Fruit fly (Drosophila melanogaster) whole organism, wandering third instar larva: ENCODE results near the gene FIG4.

Experiments used
- Abd-B ChIP-seq: fragments of >200 bp; optimal IDR thresholded peaks from 2 replicates; lab custom pipeline; 2017; ENCODE audit warnings: missing biosample characterization, missing genetic modification characterization
- CG32264 ChIP-seq: fragments of 200-800 bp; sonication (Bioruptor generic); optimal IDR thresholded peaks from 2 replicates; lab custom pipeline; 2016; ENCODE audit warnings: missing biosample characterization, missing genetic modification characterization
- CG9705 ChIP-seq: fragments of 200-800 bp; sonication (Bioruptor generic); optimal IDR thresholded peaks from 2 replicates; lab custom pipeline; 2018; ENCODE audit warnings: missing biosample characterization, mild to moderate bottlenecking, missing genetic modification characterization
- CrebA ChIP-seq: fragments of 200-800 bp; sonication (Bioruptor generic); optimal IDR thresholded peaks from 2 replicates; lab custom pipeline; 2016; ENCODE audit warnings: missing biosample characterization, mild to moderate bottlenecking, missing genetic modification characterization, borderline replicate concordance
- Dfd ChIP-seq: fragments of >200 bp; optimal IDR thresholded peaks from 2 replicates; lab custom pipeline; 2017; ENCODE audit warnings: missing biosample characterization, missing genetic modification characterization
- Dif ChIP-seq: fragments of 200-275, 200-300 bp; sonication (Bioruptor generic); optimal IDR thresholded peaks from 2 replicates; lab custom pipeline; 2018; ENCODE audit warnings: missing biosample characterization, missing genetic modification characterization; ENCODE audit not compliant: partially characterized antibody
- GATAd ChIP-seq: sonication (Bioruptor generic); optimal IDR thresholded peaks from 2 replicates; lab custom pipeline; 2016; ENCODE audit warnings: missing biosample characterization, missing genetic modification characterization
- HLH106 ChIP-seq: fragments of 200-800 bp; optimal IDR thresholded peaks from 3 replicates; lab custom pipeline; 2019; ENCODE audit warnings: missing biosample characterization, mild to moderate bottlenecking, missing genetic modification characterization, moderate library complexity
- Hnf4 ChIP-seq: fragments of 200-800 bp; sonication (Bioruptor generic); optimal IDR thresholded peaks from 2 replicates; lab custom pipeline; 2016; ENCODE audit warnings: missing biosample characterization, mild to moderate bottlenecking, missing genetic modification characterization
- Hr78 ChIP-seq: fragments of >200 bp; optimal IDR thresholded peaks from 2 replicates; lab custom pipeline; 2017; ENCODE audit warnings: missing biosample characterization, missing genetic modification characterization
- Hr83 ChIP-seq: fragments of 200-300 bp; sonication (Bioruptor generic); optimal IDR thresholded peaks from 2 replicates; lab custom pipeline; 2016; ENCODE audit warnings: missing biosample characterization, mild to moderate bottlenecking, missing genetic modification characterization, moderate library complexity; ENCODE audit not compliant: poor library complexity, severe bottlenecking
- Jra ChIP-seq: sonication (Bioruptor generic); optimal IDR thresholded peaks from 2 replicates; lab custom pipeline; 2016; ENCODE audit warnings: missing biosample characterization, missing genetic modification characterization
- Mio ChIP-seq: sonication (Bioruptor generic); optimal IDR thresholded peaks from 2 replicates; lab custom pipeline; 2016; ENCODE audit warnings: missing biosample characterization, missing genetic modification characterization
- Myc ChIP-seq: fragments of >200 bp; optimal IDR thresholded peaks from 2 replicates; lab custom pipeline; 2017
- N ChIP-seq: fragments of >200 bp; optimal IDR thresholded peaks from 2 replicates; lab custom pipeline; 2018; ENCODE audit warnings: missing biosample characterization, missing external identifiers, missing genetic modification characterization
- OdsH ChIP-seq: fragments of 200-800 bp; sonication (Bioruptor generic); optimal IDR thresholded peaks from 2 replicates; lab custom pipeline; 2016; ENCODE audit warnings: missing biosample characterization, mild to moderate bottlenecking, missing genetic modification characterization
- Rel ChIP-seq, 2 experiments: fragments of 200-800 bp; sonication (Bioruptor generic) in 1 of 2; optimal IDR thresholded peaks; 2 replicates in 1 of 2; 3 replicates in 1 of 2; lab custom pipeline; 2016 to 2019; ENCODE audit warnings: mild to moderate bottlenecking in 2 of 2, missing biosample characterization in 2 of 2, missing genetic modification characterization in 2 of 2, moderate library complexity in 1 of 2
- Sp1 ChIP-seq: fragments of 200-800 bp; sonication (Bioruptor generic); optimal IDR thresholded peaks from 3 replicates; lab custom pipeline; 2019; ENCODE audit warnings: missing biosample characterization, mild to moderate bottlenecking, missing genetic modification characterization, moderate library complexity
- Vsx2 ChIP-seq: fragments of 200-300, 225-300 bp; sonication (Bioruptor generic); optimal IDR thresholded peaks from 2 replicates; lab custom pipeline; 2018; ENCODE audit warnings: missing biosample characterization, missing genetic modification characterization; ENCODE audit not compliant: partially characterized antibody
- br ChIP-seq: fragments of 200-800 bp; sonication (Bioruptor generic); optimal IDR thresholded peaks from 2 replicates; lab custom pipeline; 2016; ENCODE audit warnings: missing biosample characterization, missing genetic modification characterization
- brk ChIP-seq: fragments of 200-800 bp; sonication (Bioruptor generic); optimal IDR thresholded peaks from 2 replicates; lab custom pipeline; 2016; ENCODE audit warnings: missing biosample characterization, mild to moderate bottlenecking, missing genetic modification characterization
- dl ChIP-seq, 2 experiments: fragments of 175-275, 200-275 bp in 1 of 2; fragments of 200-275 bp in 1 of 2; sonication (Bioruptor generic); optimal IDR thresholded peaks; lab custom pipeline; 2018; ENCODE audit warnings: mild to moderate bottlenecking in 2 of 2, missing biosample characterization in 2 of 2, missing genetic modification characterization in 2 of 2, moderate library complexity in 2 of 2; ENCODE audit not compliant: partially characterized antibody in 2 of 2, insufficient read depth in 1 of 2
- dmrt93B ChIP-seq: fragments of 200-800 bp; sonication (Bioruptor generic); optimal IDR thresholded peaks from 2 replicates; lab custom pipeline; 2018; ENCODE audit warnings: missing biosample characterization, mild to moderate bottlenecking, missing genetic modification characterization
- dsf ChIP-seq: sonication (Bioruptor generic); optimal IDR thresholded peaks from 2 replicates; lab custom pipeline; 2016; ENCODE audit warnings: missing biosample characterization, missing genetic modification characterization, borderline replicate concordance
- ey ChIP-seq: fragments of 200-800 bp; sonication (Bioruptor generic); optimal IDR thresholded peaks from 2 replicates; lab custom pipeline; 2016; ENCODE audit warnings: missing biosample characterization, missing genetic modification characterization
- foxo ChIP-seq, 2 experiments: fragments of 200-800 bp; sonication (Bioruptor generic); optimal IDR thresholded peaks; 2 replicates in 1 of 2; 3 replicates in 1 of 2; lab custom pipeline; 2016 to 2017; ENCODE audit warnings: missing biosample characterization in 2 of 2, missing genetic modification characterization in 2 of 2
- fru ChIP-seq: fragments of 200-800 bp; sonication (Bioruptor generic); optimal IDR thresholded peaks from 3 replicates; lab custom pipeline; 2016; ENCODE audit warnings: missing biosample characterization, mild to moderate bottlenecking, missing genetic modification characterization
- h ChIP-seq: fragments of 200-800 bp; sonication (Bioruptor generic); optimal IDR thresholded peaks from 3 replicates; lab custom pipeline; 2016; ENCODE audit warnings: missing biosample characterization, mild to moderate bottlenecking, missing genetic modification characterization
- jim ChIP-seq: fragments of 175-275, 200-325 bp; sonication (Bioruptor generic); optimal IDR thresholded peaks from 2 replicates; lab custom pipeline; 2016; ENCODE audit warnings: missing biosample characterization, mild to moderate bottlenecking, missing genetic modification characterization
- lola ChIP-seq: fragments of >200 bp; optimal IDR thresholded peaks from 2 replicates; lab custom pipeline; 2017; ENCODE audit warnings: missing biosample characterization, missing genetic modification characterization
- pan ChIP-seq: fragments of >200 bp; optimal IDR thresholded peaks from 2 replicates; lab custom pipeline; 2017
- psq ChIP-seq: fragments of 200-800 bp; sonication (Bioruptor generic); optimal IDR thresholded peaks from 3 replicates; lab custom pipeline; 2017; ENCODE audit warnings: missing biosample characterization, mild to moderate bottlenecking, missing genetic modification characterization, moderate library complexity
- rgr ChIP-seq: fragments of 200-800 bp; sonication (Bioruptor generic); optimal IDR thresholded peaks from 3 replicates; lab custom pipeline; 2016; ENCODE audit warnings: missing biosample characterization, mild to moderate bottlenecking, missing genetic modification characterization
- sage ChIP-seq: fragments of 200-800 bp; sonication (Bioruptor generic); optimal IDR thresholded peaks from 2 replicates; lab custom pipeline; 2016; ENCODE audit warnings: missing biosample characterization, mild to moderate bottlenecking, missing genetic modification characterization
- sv ChIP-seq: fragments of 200-800 bp; sonication (Bioruptor generic); optimal IDR thresholded peaks from 3 replicates; lab custom pipeline; 2016; ENCODE audit warnings: missing biosample characterization, missing genetic modification characterization
- tai ChIP-seq: sonication (Bioruptor generic); optimal IDR thresholded peaks from 2 replicates; lab custom pipeline; 2016; ENCODE audit warnings: missing biosample characterization, missing genetic modification characterization
- usp ChIP-seq: fragments of >200 bp; optimal IDR thresholded peaks from 2 replicates; lab custom pipeline; 2017; ENCODE audit warnings: missing biosample characterization, missing genetic modification characterization
- woc ChIP-seq: sonication (Bioruptor generic); optimal IDR thresholded peaks from 2 replicates; lab custom pipeline; 2016; ENCODE audit warnings: missing biosample characterization, mild to moderate bottlenecking, missing genetic modification characterization

The FIG4 gene

dm6 chr2L:4464946-4465345 lies at the start of gene FIG4:
Gene FIG4 (plus strand): TSS chr2L:4465174.
- TF ChIP-seq woc (GFP tag; lab: Kevin White, UChicago), result peak; percentile 74
- TF ChIP-seq sv (GFP tag; lab: Kevin White, UChicago), result no peak
- TF ChIP-seq Myc (lab: Kevin White, UChicago), result peak; percentile 18

- TF ChIP-seq br (GFP tag; lab: Kevin White, UChicago), result no peak
- no peak for TF ChIP-seq pan (lab: Kevin White, UChicago)
- TF ChIP-seq fru (GFP tag; lab: Kevin White, UChicago), result peak; percentile 1
- TF ChIP-seq Hr83 (GFP tag; lab: Kevin White, UChicago), result no peak
- no peak for TF ChIP-seq usp (GFP tag; lab: Kevin White, UChicago)
- TF ChIP-seq dmrt93B (GFP tag; lab: Kevin White, UChicago), result no peak
- TF ChIP-seq jim (GFP tag; lab: Kevin White, UChicago), result no peak
- no peak for TF ChIP-seq Dif
- TF ChIP-seq ey (GFP tag; lab: Kevin White, UChicago), result peak; percentile 13
- no peak for TF ChIP-seq OdsH
- peak in 1 of 2 experiments; percentile 1 for TF ChIP-seq foxo (GFP tag; optimal IDR thresholded peaks at IDR 0.05; lab: Kevin White, UChicago)
- TF ChIP-seq Hnf4 (GFP tag; lab: Kevin White, UChicago), result no peak
These were observed 48.9 kb upstream of the FIG4 start for dm6 chr2L:4416089-4416488.

- TF ChIP-seq rgr (GFP tag; lab: Kevin White, UChicago), result no peak
- no peak for TF ChIP-seq Hr78 (GFP tag; lab: Kevin White, UChicago)
- TF ChIP-seq fru (GFP tag; lab: Kevin White, UChicago), result peak; percentile 30
- TF ChIP-seq woc (GFP tag; lab: Kevin White, UChicago), result no peak
- TF ChIP-seq Abd-B (GFP tag; lab: Kevin White, UChicago), result no peak
- TF ChIP-seq Rel (GFP tag; optimal IDR thresholded peaks at IDR 0.05; lab: Kevin White, UChicago), result no peak
- TF ChIP-seq Rel (tag; optimal IDR thresholded peaks at IDR 0.05; lab: Kevin White, UChicago), result no peak
- no peak for TF ChIP-seq CG32264 (GFP tag; lab: Kevin White, UChicago)
- TF ChIP-seq Hnf4 (GFP tag; lab: Kevin White, UChicago), result no peak
- no peak for TF ChIP-seq sage
- TF ChIP-seq psq (GFP tag; lab: Kevin White, UChicago), result no peak
- TF ChIP-seq Mio (GFP tag; lab: Kevin White, UChicago), result no peak
- no peak for TF ChIP-seq jim (GFP tag; lab: Kevin White, UChicago)
- no peak for TF ChIP-seq Hr83 (GFP tag; lab: Kevin White, UChicago)
- TF ChIP-seq foxo (GFP tag; optimal IDR thresholded peaks at IDR 0.05; lab: Kevin White, UChicago), result peak in 1 of 2 experiments; percentile 32
- TF ChIP-seq sv (GFP tag; lab: Kevin White, UChicago), result no peak
- TF ChIP-seq brk (GFP tag; lab: Kevin White, UChicago), result no peak
- TF ChIP-seq HLH106 (tag; lab: Kevin White, UChicago), result peak; percentile 50
- peak; percentile 18 for TF ChIP-seq h
- no peak for TF ChIP-seq lola (GFP tag; lab: Kevin White, UChicago)
- TF ChIP-seq Dif, result no peak
- TF ChIP-seq OdsH, result peak; percentile 8
- TF ChIP-seq ey (GFP tag; lab: Kevin White, UChicago), result peak; percentile 21
- no peak for TF ChIP-seq GATAd (GFP tag; lab: Kevin White, UChicago)
- peak; percentile 47 for TF ChIP-seq Sp1
- TF ChIP-seq Vsx2 (GFP tag; lab: Kevin White, UChicago), result no peak
- no peak for TF ChIP-seq tai (GFP tag; lab: Kevin White, UChicago)
- no peak for TF ChIP-seq Dfd (GFP tag; lab: Kevin White, UChicago)
- TF ChIP-seq br (GFP tag; lab: Kevin White, UChicago), result no peak
- no peak for TF ChIP-seq dsf (GFP tag; lab: Kevin White, UChicago)
- TF ChIP-seq CG9705, result no peak
- TF ChIP-seq CrebA, result no peak
- TF ChIP-seq pan (lab: Kevin White, UChicago), result no peak
- TF ChIP-seq Jra (GFP tag; lab: Kevin White, UChicago), result no peak
- no peak for TF ChIP-seq dl (GFP tag; optimal IDR thresholded peaks at IDR 0.05; lab: Kevin White, UChicago; ENCODE audit: insufficient read depth in 1 of 2, partially characterized antibody in 2 of 2)
- TF ChIP-seq Myc (lab: Kevin White, UChicago), result no peak
- TF ChIP-seq dmrt93B (GFP tag; lab: Kevin White, UChicago), result no peak
- TF ChIP-seq N (GFP tag; lab: Kevin White, UChicago), result no peak
These were observed 48.1 kb upstream of the FIG4 start for dm6 chr2L:4416903-4417302.
